4 fruit fly cellular contexts compared by ENCODE assay signal in genomic region chr3R:30570554-30571141, dm6.
A peak's percentile ranks its signal among the peaks of the same experiment; 100 is the strongest.
TF ChIP-seq lines count a peak whose summit lies in the region.

No protein-coding gene starts in this region.

- no peak for TF ChIP-seq CTCF in whole organism, embryonic (GFP tag; optimal IDR thresholded peaks at IDR 0.05; lab: Kevin White, UChicago)

TF ChIP-seq in whole organism, embryonic, 481 proteins besides CTCF, POLR2A, EP300 and RAD21 (continues in another document):
- peak; percentile 57; the same call in 2 of the 3 replicates for TF ChIP-seq Aef1 (GFP tag; IDR thresholded peaks at IDR 0.05; lab: Robert Waterston, UW)
- TF ChIP-seq emc (GFP tag; optimal IDR thresholded peaks at IDR 0.05; lab: Kevin White, UChicago), result no peak
- TF ChIP-seq TFAM (GFP tag; optimal IDR thresholded peaks at IDR 0.05; lab: Kevin White, UChicago), result peak; percentile 32
- peak; percentile 56 for TF ChIP-seq CG18476 (GFP tag; optimal IDR thresholded peaks at IDR 0.05; lab: Kevin White, UChicago)
- peak; percentile 74 for TF ChIP-seq Camta (GFP tag; optimal IDR thresholded peaks at IDR 0.05; lab: Kevin White, UChicago)
- TF ChIP-seq bab2 (GFP tag; optimal IDR thresholded peaks at IDR 0.05; lab: Kevin White, UChicago), result peak; percentile 57
- TF ChIP-seq GATAe (GFP tag; conservative IDR thresholded peaks at IDR 0.05; lab: Robert Waterston, UW), result no peak
- peak; percentile 36; the same call in 1 of the 2 replicates for TF ChIP-seq CG17612 (GFP tag; IDR thresholded peaks at IDR 0.05; lab: Robert Waterston, UW)
- peak; percentile 13 for TF ChIP-seq shn (GFP tag; optimal IDR thresholded peaks at IDR 0.05; lab: Kevin White, UChicago)
- TF ChIP-seq sr (GFP tag; IDR thresholded peaks at IDR 0.05; lab: Robert Waterston, UW), result peak; percentile 42; the same call in 1 of the 3 replicates
- peak; percentile 70 to 76 for TF ChIP-seq chif (GFP tag; optimal IDR thresholded peaks at IDR 0.05; lab: Kevin White, UChicago)
- peak; percentile 79 for TF ChIP-seq CG30403 (GFP tag; optimal IDR thresholded peaks at IDR 0.05; lab: Kevin White, UChicago)
- TF ChIP-seq cato (GFP tag; optimal IDR thresholded peaks at IDR 0.05; lab: Kevin White, UChicago; ENCODE audit: borderline replicate concordance), result peak; percentile 28
- no peak for TF ChIP-seq psq (GFP tag; optimal IDR thresholded peaks at IDR 0.05; lab: Kevin White, UChicago)
- peak; percentile 73 for TF ChIP-seq CG9817 (tag; optimal IDR thresholded peaks at IDR 0.05; lab: Kevin White, UChicago)
- TF ChIP-seq chinmo (GFP tag; IDR thresholded peaks at IDR 0.05; lab: Robert Waterston, UW; ENCODE audit: partially characterized antibody), result peak; percentile 36; the same call in 1 of the 4 replicates
- TF ChIP-seq CG12299 (tag; optimal IDR thresholded peaks at IDR 0.05; lab: Kevin White, UChicago), result peak; percentile 72
- TF ChIP-seq exex (tag; optimal IDR thresholded peaks at IDR 0.05; lab: Kevin White, UChicago), result peak; percentile 5
- TF ChIP-seq CG10543 (GFP tag; optimal IDR thresholded peaks at IDR 0.05; lab: Kevin White, UChicago), result peak; percentile 30
- peak; percentile 88 for TF ChIP-seq CG5953 (GFP tag; IDR thresholded peaks at IDR 0.05; lab: Robert Waterston, UW)
- peak; percentile 47 for TF ChIP-seq E2f2 (GFP tag; IDR thresholded peaks at IDR 0.05; lab: Robert Waterston, UW)

TF ChIP-seq in whole organism, prepupa, 60 proteins besides CTCF, POLR2A, EP300 and RAD21 (continues in another document):
- TF ChIP-seq Met (GFP tag; optimal IDR thresholded peaks at IDR 0.05; lab: Kevin White, UChicago) (peak; percentile 90), Eip93F (GFP tag; optimal IDR thresholded peaks at IDR 0.05; lab: Kevin White, UChicago) (peak; percentile 75), acj6 (GFP tag; optimal IDR thresholded peaks at IDR 0.05; lab: Kevin White, UChicago) (peak; percentile 90), CG6163 (GFP tag; IDR thresholded peaks at IDR 0.05; lab: Robert Waterston, UW) (peak; percentile 97; the same call in 2 of the 3 replicates), topi (GFP tag; optimal IDR thresholded peaks at IDR 0.05; lab: Kevin White, UChicago) (peak; percentile 93), Sox15 (GFP tag; optimal IDR thresholded peaks at IDR 0.05; lab: Kevin White, UChicago) (peak; percentile 81), achi (GFP tag; optimal IDR thresholded peaks at IDR 0.05; lab: Kevin White, UChicago) (peak; percentile 90), fd59A (GFP tag; optimal IDR thresholded peaks at IDR 0.05; lab: Kevin White, UChicago) (peak; percentile 84), CG15336 (GFP tag; IDR thresholded peaks at IDR 0.05; lab: Robert Waterston, UW) (peak; percentile 92), esn (GFP tag; optimal IDR thresholded peaks at IDR 0.05; lab: Kevin White, UChicago) (peak; percentile 96), CG8632 (GFP tag; optimal IDR thresholded peaks at IDR 0.05; lab: Kevin White, UChicago) (peak; percentile 89), Sox14 (GFP tag; optimal IDR thresholded peaks at IDR 0.05; lab: Kevin White, UChicago) (peak; percentile 92), dsx (GFP tag; optimal IDR thresholded peaks at IDR 0.05; lab: Kevin White, UChicago; ENCODE audit: poor library complexity, severe bottlenecking) (peak; percentile 85), fd85E (GFP tag; optimal IDR thresholded peaks at IDR 0.05; lab: Kevin White, UChicago) (peak; percentile 69), fkh (GFP tag; optimal IDR thresholded peaks at IDR 0.05; lab: Kevin White, UChicago) (no peak), CG11762 (GFP tag; optimal IDR thresholded peaks at IDR 0.05; lab: Kevin White, UChicago; ENCODE audit: insufficient read depth) (peak; percentile 81), lz (GFP tag; optimal IDR thresholded peaks at IDR 0.05; lab: Kevin White, UChicago) (peak; percentile 93), CG8119 (GFP tag; IDR thresholded peaks at IDR 0.05; lab: Robert Waterston, UW) (peak; percentile 92), Smox (GFP tag; optimal IDR thresholded peaks at IDR 0.05; lab: Kevin White, UChicago) (peak; percentile 91), salr (GFP tag; optimal IDR thresholded peaks at IDR 0.05; lab: Kevin White, UChicago) (peak; percentile 83 to 89), Gug (GFP tag; IDR thresholded peaks at IDR 0.05; lab: Robert Waterston, UW) (peak; percentile 83), ss (GFP tag; optimal IDR thresholded peaks at IDR 0.05; lab: Kevin White, UChicago) (peak; percentile 57 to 72), CG6808 (GFP tag; optimal IDR thresholded peaks at IDR 0.05; lab: Kevin White, UChicago) (peak; percentile 85)

TF ChIP-seq in whole organism, pupa, 21 proteins besides CTCF, POLR2A, EP300 and RAD21:
- TF ChIP-seq CG8159 (tag; optimal IDR thresholded peaks at IDR 0.05; lab: Kevin White, UChicago) (peak; percentile 92), CG13204 (GFP tag; optimal IDR thresholded peaks at IDR 0.05; lab: Kevin White, UChicago) (peak; percentile 71), CG12605 (GFP tag; IDR thresholded peaks at IDR 0.05; lab: Robert Waterston, UW) (peak; percentile 72), CG9948 (tag; optimal IDR thresholded peaks at IDR 0.05; lab: Kevin White, UChicago) (peak; percentile 93), CG10348 (GFP tag; IDR thresholded peaks at IDR 0.05; lab: Robert Waterston, UW) (peak; percentile 80), EcR (GFP tag; optimal IDR thresholded peaks at IDR 0.05; lab: Kevin White, UChicago) (peak; percentile 75), Ets98B (GFP tag; IDR thresholded peaks at IDR 0.05; lab: Robert Waterston, UW) (peak; percentile 89), CG14655 (GFP tag; optimal IDR thresholded peaks at IDR 0.05; lab: Kevin White, UChicago) (peak; percentile 88), gl (tag; optimal IDR thresholded peaks at IDR 0.05; lab: Kevin White, UChicago) (peak; percentile 83), rn (GFP tag; IDR thresholded peaks at IDR 0.05; lab: Robert Waterston, UW) (peak; percentile 74), fd96Ca (GFP tag; IDR thresholded peaks at IDR 0.05; lab: Robert Waterston, UW) (peak; percentile 85), CG17806 (tag; optimal IDR thresholded peaks at IDR 0.05; lab: Kevin White, UChicago) (peak; percentile 92), CG15710 (tag; optimal IDR thresholded peaks at IDR 0.05; lab: Kevin White, UChicago) (peak; percentile 88), D1 (tag; optimal IDR thresholded peaks at IDR 0.05; lab: Kevin White, UChicago) (no peak), CG34367 (tag; optimal IDR thresholded peaks at IDR 0.05; lab: Kevin White, UChicago) (peak; percentile 92), CG8301 (tag; optimal IDR thresholded peaks at IDR 0.05; lab: Kevin White, UChicago) (peak; percentile 90), CG4496 (GFP tag; IDR thresholded peaks at IDR 0.05; lab: Robert Waterston, UW) (peak; percentile 92), Pif1B (GFP tag; optimal IDR thresholded peaks at IDR 0.05; lab: Kevin White, UChicago) (peak; percentile 90), Pif1A (GFP tag; optimal IDR thresholded peaks at IDR 0.05; lab: Kevin White, UChicago) (peak; percentile 88), Snoo (tag; optimal IDR thresholded peaks at IDR 0.05; lab: Kevin White, UChicago) (peak; percentile 88), CG32121 (GFP tag; IDR thresholded peaks at IDR 0.05; lab: Robert Waterston, UW) (peak; percentile 89)

TF ChIP-seq in whole organism, wandering third instar larva, 38 proteins besides CTCF, POLR2A, EP300 and RAD21 (continues in another document):
- TF ChIP-seq Abd-B (GFP tag; optimal IDR thresholded peaks at IDR 0.05; lab: Kevin White, UChicago) (no peak), sage (GFP tag; optimal IDR thresholded peaks at IDR 0.05; lab: Kevin White, UChicago) (peak; percentile 80), Sp1 (GFP tag; optimal IDR thresholded peaks at IDR 0.05; lab: Kevin White, UChicago) (peak; percentile 90), h (GFP tag; optimal IDR thresholded peaks at IDR 0.05; lab: Kevin White, UChicago) (peak; percentile 95), Jra (GFP tag; optimal IDR thresholded peaks at IDR 0.05; lab: Kevin White, UChicago) (peak; percentile 84), Hnf4 (GFP tag; optimal IDR thresholded peaks at IDR 0.05; lab: Kevin White, UChicago) (peak; percentile 90), HLH106 (tag; optimal IDR thresholded peaks at IDR 0.05; lab: Kevin White, UChicago) (peak; percentile 92), Vsx2 (GFP tag; optimal IDR thresholded peaks at IDR 0.05; lab: Kevin White, UChicago; ENCODE audit: partially characterized antibody) (no peak), jim (GFP tag; optimal IDR thresholded peaks at IDR 0.05; lab: Kevin White, UChicago) (no peak), Myc (optimal IDR thresholded peaks at IDR 0.05; lab: Kevin White, UChicago) (no peak), dsf (GFP tag; optimal IDR thresholded peaks at IDR 0.05; lab: Kevin White, UChicago; ENCODE audit: borderline replicate concordance) (peak; percentile 62), N (GFP tag; optimal IDR thresholded peaks at IDR 0.05; lab: Kevin White, UChicago) (no peak), OdsH (GFP tag; optimal IDR thresholded peaks at IDR 0.05; lab: Kevin White, UChicago) (peak; percentile 91), CG32264 (GFP tag; optimal IDR thresholded peaks at IDR 0.05; lab: Kevin White, UChicago) (peak; percentile 71), Mio (GFP tag; optimal IDR thresholded peaks at IDR 0.05; lab: Kevin White, UChicago) (peak; percentile 6), Dif (GFP tag; optimal IDR thresholded peaks at IDR 0.05; lab: Kevin White, UChicago; ENCODE audit: partially characterized antibody) (peak; percentile 37), pan (optimal IDR thresholded peaks at IDR 0.05; lab: Kevin White, UChicago) (no peak), psq (GFP tag; optimal IDR thresholded peaks at IDR 0.05; lab: Kevin White, UChicago) (peak; percentile 80), GATAd (GFP tag; optimal IDR thresholded peaks at IDR 0.05; lab: Kevin White, UChicago) (no peak), brk (GFP tag; optimal IDR thresholded peaks at IDR 0.05; lab: Kevin White, UChicago) (peak; percentile 83), CrebA (GFP tag; optimal IDR thresholded peaks at IDR 0.05; lab: Kevin White, UChicago; ENCODE audit: borderline replicate concordance) (peak; percentile 61), tai (GFP tag; optimal IDR thresholded peaks at IDR 0.05; lab: Kevin White, UChicago) (no peak), ey (GFP tag; optimal IDR thresholded peaks at IDR 0.05; lab: Kevin White, UChicago) (peak; percentile 92), sv (GFP tag; optimal IDR thresholded peaks at IDR 0.05; lab: Kevin White, UChicago) (peak; percentile 67), rgr (GFP tag; optimal IDR thresholded peaks at IDR 0.05; lab: Kevin White, UChicago) (peak; percentile 90), br (GFP tag; optimal IDR thresholded peaks at IDR 0.05; lab: Kevin White, UChicago) (peak; percentile 89), usp (GFP tag; optimal IDR thresholded peaks at IDR 0.05; lab: Kevin White, UChicago) (no peak), Hr83 (GFP tag; optimal IDR thresholded peaks at IDR 0.05; lab: Kevin White, UChicago; ENCODE audit: poor library complexity, severe bottlenecking) (no peak), Dfd (GFP tag; optimal IDR thresholded peaks at IDR 0.05; lab: Kevin White, UChicago) (no peak), foxo (GFP tag; optimal IDR thresholded peaks at IDR 0.05; lab: Kevin White, UChicago) (peak; percentile 37 to 95), CG9705 (GFP tag; optimal IDR thresholded peaks at IDR 0.05; lab: Kevin White, UChicago) (peak; percentile 71)

Comparison
In these comparisons a context has a peak if more than half of its experiments do, and no peak if none do; other contexts are left out.
1. Of the 7 proteins assayed by ChIP-seq in both whole organism, embryonic and whole organism, prepupa: peak only in whole organism, embryonic: none; only in whole organism, prepupa: CG16779, Hr39 and Lpt; in both: Blimp-1, CG6854, Gug and Sox102F; in neither: 0.